Fruit fly (Drosophila melanogaster): ENCODE results near the gene vn.

Gene vn

dm6 chr3L:5785237-5786062 is 60.0 kb downstream of the vn start (continued):
- TF ChIP-seq chn (GFP tag; optimal IDR thresholded peaks at IDR 0.05), result no peak
- TF ChIP-seq pb (GFP tag; optimal IDR thresholded peaks at IDR 0.05), result no peak
- TF ChIP-seq ssp (GFP tag; IDR thresholded peaks at IDR 0.05), result no peak
- no peak for TF ChIP-seq HmgZ (tag; optimal IDR thresholded peaks at IDR 0.05)
- no peak for TF ChIP-seq CG11504 (tag; optimal IDR thresholded peaks at IDR 0.05)
- TF ChIP-seq Asciz (GFP tag; optimal IDR thresholded peaks at IDR 0.05), result peak; percentile 59
- TF ChIP-seq maf-S (GFP tag; optimal IDR thresholded peaks at IDR 0.05), result no peak
- no peak for TF ChIP-seq CG11695 (GFP tag; IDR thresholded peaks at IDR 0.05)
- TF ChIP-seq CG8478 (optimal IDR thresholded peaks at IDR 0.05), result no peak
- TF ChIP-seq Dp (GFP tag; optimal IDR thresholded peaks at IDR 0.05), result no peak
- TF ChIP-seq CG8281 (tag; optimal IDR thresholded peaks at IDR 0.05), result no peak
- TF ChIP-seq CG2116 (GFP tag; optimal IDR thresholded peaks at IDR 0.05), result no peak
- no peak for TF ChIP-seq CG18011 (GFP tag; optimal IDR thresholded peaks at IDR 0.05)
- no peak for TF ChIP-seq CG34376 (GFP tag; optimal IDR thresholded peaks at IDR 0.05)
- TF ChIP-seq pfk (GFP tag; optimal IDR thresholded peaks at IDR 0.05), result no peak
- no peak for TF ChIP-seq Hr39 (optimal IDR thresholded peaks at IDR 0.05)
- no peak for TF ChIP-seq cg (GFP tag; optimal IDR thresholded peaks at IDR 0.05)
- no peak for TF ChIP-seq Hsf (GFP tag; optimal IDR thresholded peaks at IDR 0.05)
- no peak for TF ChIP-seq hbn (GFP tag; IDR thresholded peaks at IDR 0.05; ENCODE audit: partially characterized antibody)
- no peak for TF ChIP-seq croc (GFP tag; conservative IDR thresholded peaks at IDR 0.05)
- no peak for TF ChIP-seq ash1 (GFP tag; optimal IDR thresholded peaks at IDR 0.05)
- no peak for TF ChIP-seq bab2 (GFP tag; optimal IDR thresholded peaks at IDR 0.05)
- TF ChIP-seq CG12155 (GFP tag; optimal IDR thresholded peaks at IDR 0.05), result no peak
- no peak for TF ChIP-seq Doc2 (GFP tag; IDR thresholded peaks at IDR 0.05)
- peak; percentile 96 for TF ChIP-seq p53 (GFP tag; optimal IDR thresholded peaks at IDR 0.05)
- TF ChIP-seq CG32772 (GFP tag; IDR thresholded peaks at IDR 0.05), result no peak
- TF ChIP-seq Tbp (GFP tag; optimal IDR thresholded peaks at IDR 0.05), result no peak
- TF ChIP-seq sug (tag; optimal IDR thresholded peaks at IDR 0.05), result no peak
- peak; percentile 6 for TF ChIP-seq PHDP (tag; optimal IDR thresholded peaks at IDR 0.05)
- no peak for TF ChIP-seq CG17912 (GFP tag; optimal IDR thresholded peaks at IDR 0.05)
- TF ChIP-seq CG9932 (GFP tag; IDR thresholded peaks at IDR 0.05), result no peak
- no peak for TF ChIP-seq bbx (GFP tag; IDR thresholded peaks at IDR 0.05; ENCODE audit: partially characterized antibody)
- no peak for TF ChIP-seq CG30431 (GFP tag; optimal IDR thresholded peaks at IDR 0.05)
- TF ChIP-seq TFAM (GFP tag; optimal IDR thresholded peaks at IDR 0.05), result no peak
- TF ChIP-seq CG15696 (tag; optimal IDR thresholded peaks at IDR 0.05), result peak; percentile 22
- no peak for TF ChIP-seq CG14050 (GFP tag; IDR thresholded peaks at IDR 0.05)
- TF ChIP-seq CG31224 (GFP tag; IDR thresholded peaks at IDR 0.05), result no peak
- TF ChIP-seq CG8944 (GFP tag; optimal IDR thresholded peaks at IDR 0.05), result no peak
- TF ChIP-seq bsh (GFP tag; optimal IDR thresholded peaks at IDR 0.05), result no peak
- TF ChIP-seq al (GFP tag; IDR thresholded peaks at IDR 0.05), result no peak
- TF ChIP-seq scrt (GFP tag; optimal IDR thresholded peaks at IDR 0.05), result no peak
- TF ChIP-seq ATbp (GFP tag; optimal IDR thresholded peaks at IDR 0.05), result no peak
- no peak for TF ChIP-seq Xbp1 (GFP tag; optimal IDR thresholded peaks at IDR 0.05)
- no peak for TF ChIP-seq H2.0 (GFP tag; IDR thresholded peaks at IDR 0.05)
- no peak for TF ChIP-seq Opbp (GFP tag; IDR thresholded peaks at IDR 0.05; ENCODE audit: partially characterized antibody)
- no peak for TF ChIP-seq D (optimal IDR thresholded peaks at IDR 0.05)
- no peak for TF ChIP-seq D (GFP tag; optimal IDR thresholded peaks at IDR 0.05)
- no peak for TF ChIP-seq CG12659 (GFP tag; optimal IDR thresholded peaks at IDR 0.05)
- no peak for TF ChIP-seq CG12769 (tag; optimal IDR thresholded peaks at IDR 0.05)
- no peak for TF ChIP-seq MESR4 (GFP tag; optimal IDR thresholded peaks at IDR 0.05)

Measured in whole organism, embryonic.